Fruit fly (Drosophila melanogaster) whole organism, wandering third instar larva: Measurements from ENCODE around the gene Slob.

Experiments used
- Abd-B ChIP-seq: fragments of >200 bp; optimal IDR thresholded peaks from 2 replicates; lab custom pipeline; 2017; ENCODE audit warnings: missing biosample characterization, missing genetic modification characterization
- CG32264 ChIP-seq: fragments of 200-800 bp; sonication (Bioruptor generic); optimal IDR thresholded peaks from 2 replicates; lab custom pipeline; 2016; ENCODE audit warnings: missing biosample characterization, missing genetic modification characterization
- CrebA ChIP-seq: fragments of 200-800 bp; sonication (Bioruptor generic); optimal IDR thresholded peaks from 2 replicates; lab custom pipeline; 2016; ENCODE audit warnings: missing biosample characterization, mild to moderate bottlenecking, missing genetic modification characterization, borderline replicate concordance
- Dfd ChIP-seq: fragments of >200 bp; optimal IDR thresholded peaks from 2 replicates; lab custom pipeline; 2017; ENCODE audit warnings: missing biosample characterization, missing genetic modification characterization
- GATAd ChIP-seq: sonication (Bioruptor generic); optimal IDR thresholded peaks from 2 replicates; lab custom pipeline; 2016; ENCODE audit warnings: missing biosample characterization, missing genetic modification characterization
- HLH106 ChIP-seq: fragments of 200-800 bp; optimal IDR thresholded peaks from 3 replicates; lab custom pipeline; 2019; ENCODE audit warnings: missing biosample characterization, mild to moderate bottlenecking, missing genetic modification characterization, moderate library complexity
- Hnf4 ChIP-seq: fragments of 200-800 bp; sonication (Bioruptor generic); optimal IDR thresholded peaks from 2 replicates; lab custom pipeline; 2016; ENCODE audit warnings: missing biosample characterization, mild to moderate bottlenecking, missing genetic modification characterization
- Hr78 ChIP-seq: fragments of >200 bp; optimal IDR thresholded peaks from 2 replicates; lab custom pipeline; 2017; ENCODE audit warnings: missing biosample characterization, missing genetic modification characterization
- Mio ChIP-seq: sonication (Bioruptor generic); optimal IDR thresholded peaks from 2 replicates; lab custom pipeline; 2016; ENCODE audit warnings: missing biosample characterization, missing genetic modification characterization
- N ChIP-seq: fragments of >200 bp; optimal IDR thresholded peaks from 2 replicates; lab custom pipeline; 2018; ENCODE audit warnings: missing biosample characterization, missing external identifiers, missing genetic modification characterization
- OdsH ChIP-seq: fragments of 200-800 bp; sonication (Bioruptor generic); optimal IDR thresholded peaks from 2 replicates; lab custom pipeline; 2016; ENCODE audit warnings: missing biosample characterization, mild to moderate bottlenecking, missing genetic modification characterization
- Rel ChIP-seq, 2 experiments: fragments of 200-800 bp; sonication (Bioruptor generic) in 1 of 2; optimal IDR thresholded peaks; 2 replicates in 1 of 2; 3 replicates in 1 of 2; lab custom pipeline; 2016 to 2019; ENCODE audit warnings: mild to moderate bottlenecking in 2 of 2, missing biosample characterization in 2 of 2, missing genetic modification characterization in 2 of 2, moderate library complexity in 1 of 2
- Vsx2 ChIP-seq: fragments of 200-300, 225-300 bp; sonication (Bioruptor generic); optimal IDR thresholded peaks from 2 replicates; lab custom pipeline; 2018; ENCODE audit warnings: missing biosample characterization, missing genetic modification characterization; ENCODE audit not compliant: partially characterized antibody
- br ChIP-seq: fragments of 200-800 bp; sonication (Bioruptor generic); optimal IDR thresholded peaks from 2 replicates; lab custom pipeline; 2016; ENCODE audit warnings: missing biosample characterization, missing genetic modification characterization
- brk ChIP-seq: fragments of 200-800 bp; sonication (Bioruptor generic); optimal IDR thresholded peaks from 2 replicates; lab custom pipeline; 2016; ENCODE audit warnings: missing biosample characterization, mild to moderate bottlenecking, missing genetic modification characterization
- dl ChIP-seq, 2 experiments: fragments of 175-275, 200-275 bp in 1 of 2; fragments of 200-275 bp in 1 of 2; sonication (Bioruptor generic); optimal IDR thresholded peaks; lab custom pipeline; 2018; ENCODE audit warnings: mild to moderate bottlenecking in 2 of 2, missing biosample characterization in 2 of 2, missing genetic modification characterization in 2 of 2, moderate library complexity in 2 of 2; ENCODE audit not compliant: partially characterized antibody in 2 of 2, insufficient read depth in 1 of 2
- dmrt93B ChIP-seq: fragments of 200-800 bp; sonication (Bioruptor generic); optimal IDR thresholded peaks from 2 replicates; lab custom pipeline; 2018; ENCODE audit warnings: missing biosample characterization, mild to moderate bottlenecking, missing genetic modification characterization
- dsf ChIP-seq: sonication (Bioruptor generic); optimal IDR thresholded peaks from 2 replicates; lab custom pipeline; 2016; ENCODE audit warnings: missing biosample characterization, missing genetic modification characterization, borderline replicate concordance
- ey ChIP-seq: fragments of 200-800 bp; sonication (Bioruptor generic); optimal IDR thresholded peaks from 2 replicates; lab custom pipeline; 2016; ENCODE audit warnings: missing biosample characterization, missing genetic modification characterization
- fru ChIP-seq: fragments of 200-800 bp; sonication (Bioruptor generic); optimal IDR thresholded peaks from 3 replicates; lab custom pipeline; 2016; ENCODE audit warnings: missing biosample characterization, mild to moderate bottlenecking, missing genetic modification characterization
- h ChIP-seq: fragments of 200-800 bp; sonication (Bioruptor generic); optimal IDR thresholded peaks from 3 replicates; lab custom pipeline; 2016; ENCODE audit warnings: missing biosample characterization, mild to moderate bottlenecking, missing genetic modification characterization
- jim ChIP-seq: fragments of 175-275, 200-325 bp; sonication (Bioruptor generic); optimal IDR thresholded peaks from 2 replicates; lab custom pipeline; 2016; ENCODE audit warnings: missing biosample characterization, mild to moderate bottlenecking, missing genetic modification characterization
- lola ChIP-seq: fragments of >200 bp; optimal IDR thresholded peaks from 2 replicates; lab custom pipeline; 2017; ENCODE audit warnings: missing biosample characterization, missing genetic modification characterization
- pan ChIP-seq: fragments of >200 bp; optimal IDR thresholded peaks from 2 replicates; lab custom pipeline; 2017
- psq ChIP-seq: fragments of 200-800 bp; sonication (Bioruptor generic); optimal IDR thresholded peaks from 3 replicates; lab custom pipeline; 2017; ENCODE audit warnings: missing biosample characterization, mild to moderate bottlenecking, missing genetic modification characterization, moderate library complexity
- rgr ChIP-seq: fragments of 200-800 bp; sonication (Bioruptor generic); optimal IDR thresholded peaks from 3 replicates; lab custom pipeline; 2016; ENCODE audit warnings: missing biosample characterization, mild to moderate bottlenecking, missing genetic modification characterization
- sage ChIP-seq: fragments of 200-800 bp; sonication (Bioruptor generic); optimal IDR thresholded peaks from 2 replicates; lab custom pipeline; 2016; ENCODE audit warnings: missing biosample characterization, mild to moderate bottlenecking, missing genetic modification characterization
- usp ChIP-seq: fragments of >200 bp; optimal IDR thresholded peaks from 2 replicates; lab custom pipeline; 2017; ENCODE audit warnings: missing biosample characterization, missing genetic modification characterization
- woc ChIP-seq: sonication (Bioruptor generic); optimal IDR thresholded peaks from 2 replicates; lab custom pipeline; 2016; ENCODE audit warnings: missing biosample characterization, mild to moderate bottlenecking, missing genetic modification characterization

The Slob gene

dm6 chr2L:7675028-7675749 is at the start of gene Slob:
Gene Slob (minus strand): TSS chr2L:7675078.
- TF ChIP-seq rgr (GFP tag; lab: Kevin White, UChicago) (no peak), dsf (no peak), CrebA (GFP tag; lab: Kevin White, UChicago) (no peak), OdsH (GFP tag; lab: Kevin White, UChicago) (no peak), dl (GFP tag; optimal IDR thresholded peaks at IDR 0.05; lab: Kevin White, UChicago; ENCODE audit: insufficient read depth in 1 of 2, partially characterized antibody in 2 of 2) (no peak), Dfd (no peak), Vsx2 (GFP tag; lab: Kevin White, UChicago) (no peak), woc (GFP tag; lab: Kevin White, UChicago) (no peak), CG32264 (GFP tag; lab: Kevin White, UChicago) (no peak), h (no peak), Rel (GFP tag; optimal IDR thresholded peaks at IDR 0.05; lab: Kevin White, UChicago) (no peak), Rel (tag; optimal IDR thresholded peaks at IDR 0.05; lab: Kevin White, UChicago) (no peak), sage (GFP tag; lab: Kevin White, UChicago) (no peak), usp (GFP tag; lab: Kevin White, UChicago) (no peak), psq (no peak), pan (no peak), ey (GFP tag; lab: Kevin White, UChicago) (no peak), dmrt93B (GFP tag; lab: Kevin White, UChicago) (no peak), jim (GFP tag; lab: Kevin White, UChicago) (no peak), Hr78 (GFP tag; lab: Kevin White, UChicago) (no peak)
- TF ChIP-seq, all 38 proteins: peak for 0

dm6 chr2L:7722723-7723122 is 47.8 kb upstream of the Slob start, which contains the start of gene CG13794:
Gene CG13794 (minus strand): TSS chr2L:7722823.
- TF ChIP-seq dl (GFP tag; optimal IDR thresholded peaks at IDR 0.05; lab: Kevin White, UChicago; ENCODE audit: insufficient read depth in 1 of 2, partially characterized antibody in 2 of 2), result no peak
- TF ChIP-seq Hnf4 (GFP tag; lab: Kevin White, UChicago), result no peak
- no peak for TF ChIP-seq ey (GFP tag; lab: Kevin White, UChicago)
- no peak for TF ChIP-seq usp (GFP tag; lab: Kevin White, UChicago)
- TF ChIP-seq rgr (GFP tag; lab: Kevin White, UChicago), result no peak
- no peak for TF ChIP-seq Dfd
- no peak for TF ChIP-seq Abd-B (GFP tag; lab: Kevin White, UChicago)
- TF ChIP-seq Rel (GFP tag; optimal IDR thresholded peaks at IDR 0.05; lab: Kevin White, UChicago), result no peak
- TF ChIP-seq Rel (tag; optimal IDR thresholded peaks at IDR 0.05; lab: Kevin White, UChicago), result no peak
- TF ChIP-seq h, result no peak
- no peak for TF ChIP-seq sage (GFP tag; lab: Kevin White, UChicago)
- TF ChIP-seq brk (GFP tag; lab: Kevin White, UChicago), result no peak
- TF ChIP-seq HLH106 (tag; lab: Kevin White, UChicago), result no peak
- no peak for TF ChIP-seq pan
- TF ChIP-seq psq, result no peak
- TF ChIP-seq N (GFP tag; lab: Kevin White, UChicago), result no peak
- no peak for TF ChIP-seq Mio (GFP tag; lab: Kevin White, UChicago)
- no peak for TF ChIP-seq woc (GFP tag; lab: Kevin White, UChicago)
- no peak for TF ChIP-seq OdsH (GFP tag; lab: Kevin White, UChicago)
- TF ChIP-seq GATAd (GFP tag; lab: Kevin White, UChicago), result no peak
- no peak for TF ChIP-seq br (GFP tag; lab: Kevin White, UChicago)

DNA sequence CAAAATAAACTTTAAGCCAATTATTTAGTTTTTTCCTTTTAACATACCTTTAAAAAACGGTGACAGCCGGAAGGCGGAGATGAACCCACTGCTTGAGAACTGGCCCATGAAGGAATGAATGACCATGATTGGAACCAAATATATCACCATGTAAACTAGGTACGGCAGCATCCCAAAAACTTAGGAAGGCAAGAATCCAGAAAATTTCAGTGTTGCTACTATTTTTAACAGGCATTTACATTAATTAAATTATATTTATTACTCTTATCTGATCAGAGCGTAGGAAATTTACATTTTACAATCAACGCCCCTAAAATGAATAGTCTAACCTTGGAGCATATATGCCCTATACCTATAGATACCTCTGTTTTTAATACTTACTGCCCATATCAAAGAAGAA is 47.2 kb upstream of the Slob start:
- TF ChIP-seq usp (GFP tag; lab: Kevin White, UChicago), result no peak
- TF ChIP-seq CrebA (GFP tag; lab: Kevin White, UChicago), result no peak
- TF ChIP-seq Dfd, result peak; percentile 69

DNA sequence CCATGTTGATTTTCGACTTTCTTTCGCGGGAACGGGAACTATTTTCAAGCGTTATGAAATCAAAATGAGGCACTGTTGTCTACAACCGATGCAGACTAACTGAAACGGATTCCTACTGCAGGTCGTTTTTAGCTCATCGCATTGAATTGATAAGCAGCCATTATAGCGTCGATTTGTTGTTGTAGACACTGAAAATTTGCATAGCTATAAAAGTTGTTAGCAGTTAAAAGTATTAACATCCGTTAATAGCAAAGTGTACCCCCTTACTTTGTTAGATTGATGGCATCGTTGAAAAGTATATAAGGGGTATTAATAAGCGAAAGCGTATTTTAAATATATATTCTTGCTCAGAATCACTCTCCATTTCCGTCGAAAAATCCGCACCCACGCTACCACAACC is 44.5 kb upstream of the Slob start, which contains the start of gene CG13793:
TSS of gene CG13793 (minus strand) at position 101 of the 400 bp plus-strand sequence.
- TF ChIP-seq fru (GFP tag; lab: Kevin White, UChicago), result no peak
- TF ChIP-seq Abd-B (GFP tag; lab: Kevin White, UChicago), result no peak
- no peak for TF ChIP-seq Dfd
- TF ChIP-seq lola, result no peak
- TF ChIP-seq CrebA (GFP tag; lab: Kevin White, UChicago), result no peak
- no peak for TF ChIP-seq HLH106 (tag; lab: Kevin White, UChicago)
- no peak for TF ChIP-seq h
- TF ChIP-seq jim (GFP tag; lab: Kevin White, UChicago), result no peak
- no peak for TF ChIP-seq Hnf4 (GFP tag; lab: Kevin White, UChicago)
- TF ChIP-seq Hr78 (GFP tag; lab: Kevin White, UChicago), result no peak
- no peak for TF ChIP-seq usp (GFP tag; lab: Kevin White, UChicago)
- TF ChIP-seq ey (GFP tag; lab: Kevin White, UChicago), result no peak
